Fruit fly (Drosophila melanogaster) whole organism, embryonic: ENCODE data around the gene Prosalpha6.
A peak's percentile ranks its signal among the peaks of the same experiment; 100 is the strongest.

Experiments used
- CG8765 ChIP-seq: fragments of 200-800 bp; sonication (Bioruptor generic); IDR thresholded peaks from 2 replicates; pipeline ENCODE4 v1.3.6; 2022; ENCODE audit warnings: missing biosample characterization, missing genetic modification characterization
- Camta ChIP-seq: fragments of 200-800 bp; sonication (Bioruptor generic); optimal IDR thresholded peaks from 2 replicates; lab custom pipeline; 2016; ENCODE audit warnings: missing biosample characterization, missing genetic modification characterization
- Chrac-16 ChIP-seq: fragments of 200-800 bp; sonication (Bioruptor generic); optimal IDR thresholded peaks from 3 replicates; lab custom pipeline; 2016; ENCODE audit warnings: missing biosample characterization, missing genetic modification characterization
- E2f2 ChIP-seq: fragments of 200-800 bp; sonication (Bioruptor generic); IDR thresholded peaks from 2 replicates; pipeline ENCODE4 v1.3.6; 2022; ENCODE audit warnings: missing biosample characterization, missing genetic modification characterization
- Hmr ChIP-seq: fragments of 200-800 bp; sonication (Bioruptor generic); optimal IDR thresholded peaks from 3 replicates; lab custom pipeline; 2017; ENCODE audit warnings: mild to moderate bottlenecking, missing biosample characterization, missing genetic modification reagents, missing genetic modification characterization
- Lhr ChIP-seq: fragments of 200-800 bp; sonication (Bioruptor generic); optimal IDR thresholded peaks from 3 replicates; lab custom pipeline; 2017; ENCODE audit warnings: mild to moderate bottlenecking, missing biosample characterization, missing genetic modification reagents, missing genetic modification characterization
- Sin3A ChIP-seq: fragments of >200 bp; optimal IDR thresholded peaks from 2 replicates; lab custom pipeline; 2018
- emc ChIP-seq: fragments of 200-800 bp; sonication (Bioruptor generic); optimal IDR thresholded peaks from 2 replicates; lab custom pipeline; 2016; ENCODE audit warnings: missing biosample characterization, missing genetic modification characterization
- jing ChIP-seq: fragments of 200-800 bp; sonication (Bioruptor generic); optimal IDR thresholded peaks from 2 replicates; lab custom pipeline; 2018; ENCODE audit warnings: missing biosample characterization, mild to moderate bottlenecking, missing genetic modification characterization
- unc-4 ChIP-seq: fragments of 200-800 bp; sonication (Bioruptor generic); IDR thresholded peaks from 2 replicates; pipeline ENCODE4 v1.3.6; 2022; ENCODE audit warnings: missing biosample characterization, missing genetic modification characterization; ENCODE audit not compliant: partially characterized antibody

DNA sequence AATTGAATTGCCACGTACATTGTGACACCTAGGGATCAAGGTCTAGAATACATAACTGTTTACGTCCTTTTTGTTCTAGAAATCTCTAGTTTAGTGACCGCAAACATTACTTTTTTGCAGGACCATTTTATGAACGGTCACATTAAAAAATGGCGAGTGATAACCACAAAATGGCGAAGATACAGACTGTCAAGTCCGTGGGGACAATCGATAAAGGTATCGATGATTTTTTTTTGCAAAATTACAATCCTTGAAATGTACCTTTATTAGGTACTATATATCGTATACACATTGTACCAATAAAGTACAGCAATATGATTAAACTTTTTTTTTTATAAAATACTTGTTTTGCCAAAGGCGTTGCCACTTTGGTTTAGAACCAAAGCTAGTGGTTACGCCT is 9.3 kb downstream of the Prosalpha6 start:
- TF ChIP-seq Hmr (no peak), Sin3A (lab: Kevin White, UChicago) (no peak), unc-4 (GFP tag; lab: Robert Waterston, UW) (peak; percentile 60; the same call in 1 of the 2 replicates), Camta (GFP tag; lab: Kevin White, UChicago) (no peak), jing (GFP tag; lab: Kevin White, UChicago) (no peak), E2f2 (GFP tag; lab: Robert Waterston, UW) (no peak), Lhr (GFP tag; lab: Kevin White, UChicago) (peak; percentile 32), emc (GFP tag; lab: Kevin White, UChicago) (no peak), CG8765 (GFP tag; lab: Robert Waterston, UW) (no peak), Chrac-16 (GFP tag; lab: Kevin White, UChicago) (no peak)
